Worm (Caenorhabditis elegans): ENCODE data around the gene cyp-13A7.

The cyp-13A7 gene

ce11 chrII:9841985-9842505, 38.6 kb downstream of the cyp-13A7 start, which contains the start of gene rnh-1.2:
Gene rnh-1.2 (minus strand): TSS chrII:9842035.
- TF ChIP-seq lin-14 (GFP tag; optimal IDR thresholded peaks at IDR 0.05) (no peak), ceh-82 (tag; optimal IDR thresholded peaks at IDR 0.05) (no peak), nhr-84 (tag; optimal IDR thresholded peaks at IDR 0.05) (no peak), C16A3.4 (tag; optimal IDR thresholded peaks at IDR 0.05) (no peak), nhr-85 (tag) (no peak), mef-2 (tag; optimal IDR thresholded peaks at IDR 0.05) (no peak), lin-13 (GFP tag; optimal IDR thresholded peaks at IDR 0.05) (no peak), nhr-71 (tag; optimal IDR thresholded peaks at IDR 0.05) (no peak), ceh-63 (GFP tag; optimal IDR thresholded peaks at IDR 0.05) (no peak), nhr-20 (tag; optimal IDR thresholded peaks at IDR 0.05) (no peak), lin-15B (tag; optimal IDR thresholded peaks at IDR 0.05) (no peak), rnt-1 (tag; optimal IDR thresholded peaks at IDR 0.05) (no peak), ztf-11 (tag; optimal IDR thresholded peaks at IDR 0.05) (no peak), snpc-4 (tag; optimal IDR thresholded peaks at IDR 0.05) (no peak)

ce11 chrII:9845239-9845638, 41.8 kb downstream of the cyp-13A7 start, which contains the start of gene chil-9:
Gene chil-9 (minus strand): TSS chrII:9845339.
- TF ChIP-seq aly-2 (tag; optimal IDR thresholded peaks at IDR 0.05), result no peak

- TF ChIP-seq hlh-17 (GFP tag; optimal IDR thresholded peaks at IDR 0.05; ENCODE audit: borderline replicate concordance), result no peak
- TF ChIP-seq zip-4 (GFP tag; optimal IDR thresholded peaks at IDR 0.05), result no peak
- TF ChIP-seq blmp-1 (tag; optimal IDR thresholded peaks at IDR 0.05), result no peak
- TF ChIP-seq swsn-7 (tag; optimal IDR thresholded peaks at IDR 0.05), result no peak
- no peak for TF ChIP-seq ces-1 (GFP tag; optimal IDR thresholded peaks at IDR 0.05)
- no peak for TF ChIP-seq lin-35 (GFP tag; optimal IDR thresholded peaks at IDR 0.05)
- TF ChIP-seq ceh-90 (tag; optimal IDR thresholded peaks at IDR 0.05), result no peak
- no peak for TF ChIP-seq fkh-4 (tag; optimal IDR thresholded peaks at IDR 0.05; ENCODE audit: borderline replicate concordance)
- no peak for TF ChIP-seq nhr-47 (tag; optimal IDR thresholded peaks at IDR 0.05)
- TF ChIP-seq rnt-1 (tag; optimal IDR thresholded peaks at IDR 0.05), result no peak
- no peak for TF ChIP-seq ceh-8 (GFP tag; optimal IDR thresholded peaks at IDR 0.05)
- TF ChIP-seq lin-14 (GFP tag; optimal IDR thresholded peaks at IDR 0.05), result no peak
- TF ChIP-seq lir-3 (tag; optimal IDR thresholded peaks at IDR 0.05; ENCODE audit: poor library complexity), result no peak
- no peak for TF ChIP-seq fos-1 (tag; optimal IDR thresholded peaks at IDR 0.05)
- no peak for TF ChIP-seq egl-27 (tag; optimal IDR thresholded peaks at IDR 0.05)
- no peak for TF ChIP-seq nhr-20 (tag; optimal IDR thresholded peaks at IDR 0.05)
- no peak for TF ChIP-seq nhr-85 (tag)
- TF ChIP-seq ztf-4 (tag; optimal IDR thresholded peaks at IDR 0.05), result no peak
- TF ChIP-seq C34B4.2 (tag; optimal IDR thresholded peaks at IDR 0.05), result no peak
These were observed 46.1 kb downstream of the cyp-13A7 start, which contains the start of gene old-2 for ce11 chrII:9849497-9849896. Gene old-2 (minus strand): TSS chrII:9849597.

ce11 chrII:9850945-9851344, 47.5 kb downstream of the cyp-13A7 start, which contains the start of gene ZK938.10:
Gene ZK938.10 (minus strand): TSS chrII:9851045.
- TF ChIP-seq ceh-63 (GFP tag; optimal IDR thresholded peaks at IDR 0.05) (no peak), blmp-1 (tag; optimal IDR thresholded peaks at IDR 0.05) (no peak), pqm-1 (tag; optimal IDR thresholded peaks at IDR 0.05) (no peak), nhr-90 (tag; optimal IDR thresholded peaks at IDR 0.05; ENCODE audit: poor library complexity) (no peak), ama-1 (optimal IDR thresholded peaks at IDR 0.05) (no peak), ets-5 (GFP tag; IDR thresholded peaks at IDR 0.05) (no peak), efl-3 (GFP tag; optimal IDR thresholded peaks at IDR 0.05) (no peak), C34B4.2 (tag; optimal IDR thresholded peaks at IDR 0.05) (no peak), nhr-85 (tag) (no peak), nhr-77 (tag; optimal IDR thresholded peaks at IDR 0.05) (no peak), C04F5.9 (tag; optimal IDR thresholded peaks at IDR 0.05) (no peak), dsc-1 (tag; optimal IDR thresholded peaks at IDR 0.05) (no peak), elt-2 (tag; optimal IDR thresholded peaks at IDR 0.05) (no peak)

All from whole organism, L1 larva.